Worm (Caenorhabditis elegans) whole organism, midembryonic: Measurements from ENCODE around the gene hlh-11.

Experiments used
- T22C8.4 ChIP-seq: fragments of 200-800 bp; sonication (Bioruptor generic); IDR thresholded peaks from 2 replicates; pipeline ENCODE4 v1.3.6; 2022; ENCODE audit warnings: missing genetic modification characterization, missing compliant biosample characterization
- cog-1 ChIP-seq: sonication (generic microtip); optimal IDR thresholded peaks from 2 replicates; lab custom pipeline; 2016; ENCODE audit warnings: missing genetic modification characterization, missing compliant biosample characterization
- flt-1 ChIP-seq: fragments of 200-800 bp; sonication (Bioruptor generic); IDR thresholded peaks from 2 replicates; pipeline ENCODE4 v1.3.6; 2022; ENCODE audit warnings: missing genetic modification characterization, missing compliant biosample characterization
- klf-2 ChIP-seq: fragments of 200-800 bp; sonication (Bioruptor generic); conservative IDR thresholded peaks from 2 replicates; pipeline ENCODE4 v1.3.6; 2022; ENCODE audit warnings: missing genetic modification reagents, missing genetic modification characterization, missing compliant biosample characterization
- med-1 ChIP-seq: sonication (generic microtip); optimal IDR thresholded peaks from 2 replicates; lab custom pipeline; 2017; ENCODE audit warnings: missing genetic modification characterization, mild to moderate bottlenecking, missing compliant biosample characterization, antibody characterized with exemption, missing genetic modification reagents; ENCODE audit not compliant: insufficient read depth
- ref-1 ChIP-seq: fragments of 200-800 bp; sonication (Bioruptor generic); conservative IDR thresholded peaks from 2 replicates; pipeline ENCODE4 v1.3.6; 2022; ENCODE audit warnings: missing genetic modification reagents, missing genetic modification characterization, missing compliant biosample characterization
- tab-1 ChIP-seq: fragments of 200-800 bp; sonication (Bioruptor generic); IDR thresholded peaks from 2 replicates; pipeline ENCODE4 v1.3.6; 2022; ENCODE audit warnings: missing genetic modification characterization, missing compliant biosample characterization
- ztf-23 ChIP-seq: fragments of 200-800 bp; sonication (Bioruptor generic); IDR thresholded peaks from 2 replicates; pipeline ENCODE4 v1.3.6; 2022; ENCODE audit warnings: missing genetic modification reagents, missing genetic modification characterization, missing compliant biosample characterization
- ztf-29 ChIP-seq: fragments of 200-800 bp; sonication (Bioruptor generic); IDR thresholded peaks from 2 replicates; pipeline ENCODE4 v1.3.6; 2022; ENCODE audit warnings: missing genetic modification reagents, missing genetic modification characterization, missing compliant biosample characterization

ce11 chrIII:9655802-9656201, 36.3 kb downstream of the hlh-11 start, which contains the start of gene C15H7.4:
- TF ChIP-seq flt-1 (GFP tag; lab: Robert Waterston, UW), result no peak
- no peak for TF ChIP-seq cog-1 (tag; lab: Kevin White, UChicago)
- no peak for TF ChIP-seq klf-2 (GFP tag; lab: Robert Waterston, UW)
- no peak for TF ChIP-seq tab-1 (GFP tag; lab: Robert Waterston, UW)
- no peak for TF ChIP-seq ref-1
- TF ChIP-seq T22C8.4 (GFP tag; lab: Robert Waterston, UW), result no peak
- no peak for TF ChIP-seq ztf-23 (GFP tag; lab: Robert Waterston, UW)
- TF ChIP-seq med-1 (GFP tag; lab: Kevin White, UChicago), result no peak
- no peak for TF ChIP-seq ztf-29 (GFP tag; lab: Robert Waterston, UW)
